Worm (Caenorhabditis elegans): Measurements from ENCODE around the gene K10H10.12.
A peak's percentile ranks its signal among the peaks of the same experiment; 100 is the strongest.

DNA sequence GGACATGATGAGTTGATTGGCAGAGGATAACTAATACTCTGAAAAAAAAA is 11.9 kb downstream of the K10H10.12 start, which contains the start of gene cysl-2:
- TF ChIP-seq aly-2 (tag; optimal IDR thresholded peaks at IDR 0.05): no peak
- TF ChIP-seq dmd-4 (tag; optimal IDR thresholded peaks at IDR 0.05): no peak
- TF ChIP-seq alr-1 (tag; optimal IDR thresholded peaks at IDR 0.05): no peak
- no peak for TF ChIP-seq F13H6.1 (tag; optimal IDR thresholded peaks at IDR 0.05)
- TF ChIP-seq ama-1 (optimal IDR thresholded peaks at IDR 0.05): peak; percentile 61
- TF ChIP-seq nhr-12 (tag; optimal IDR thresholded peaks at IDR 0.05): no peak
- TF ChIP-seq nhr-25 (tag; optimal IDR thresholded peaks at IDR 0.05): no peak
- TF ChIP-seq R02D3.7 (tag; optimal IDR thresholded peaks at IDR 0.05): no peak
- TF ChIP-seq mdl-1 (tag; optimal IDR thresholded peaks at IDR 0.05): no peak
- no peak for TF ChIP-seq nhr-77 (tag; optimal IDR thresholded peaks at IDR 0.05)

All from whole organism, L2 larva.